Fruit fly (Drosophila melanogaster) whole organism, wandering third instar larva: ENCODE results near the gene CG6026.

Experiments used
- CG32264 ChIP-seq: fragments of 200-800 bp; sonication (Bioruptor generic); optimal IDR thresholded peaks from 2 replicates; lab custom pipeline; 2016; ENCODE audit warnings: missing biosample characterization, missing genetic modification characterization
- CG9705 ChIP-seq: fragments of 200-800 bp; sonication (Bioruptor generic); optimal IDR thresholded peaks from 2 replicates; lab custom pipeline; 2018; ENCODE audit warnings: missing biosample characterization, mild to moderate bottlenecking, missing genetic modification characterization
- Dif ChIP-seq: fragments of 200-275, 200-300 bp; sonication (Bioruptor generic); optimal IDR thresholded peaks from 2 replicates; lab custom pipeline; 2018; ENCODE audit warnings: missing biosample characterization, missing genetic modification characterization; ENCODE audit not compliant: partially characterized antibody
- GATAd ChIP-seq: sonication (Bioruptor generic); optimal IDR thresholded peaks from 2 replicates; lab custom pipeline; 2016; ENCODE audit warnings: missing biosample characterization, missing genetic modification characterization
- HLH106 ChIP-seq: fragments of 200-800 bp; optimal IDR thresholded peaks from 3 replicates; lab custom pipeline; 2019; ENCODE audit warnings: missing biosample characterization, mild to moderate bottlenecking, missing genetic modification characterization, moderate library complexity
- Hnf4 ChIP-seq: fragments of 200-800 bp; sonication (Bioruptor generic); optimal IDR thresholded peaks from 2 replicates; lab custom pipeline; 2016; ENCODE audit warnings: missing biosample characterization, mild to moderate bottlenecking, missing genetic modification characterization
- Hr78 ChIP-seq: fragments of >200 bp; optimal IDR thresholded peaks from 2 replicates; lab custom pipeline; 2017; ENCODE audit warnings: missing biosample characterization, missing genetic modification characterization
- Hr83 ChIP-seq: fragments of 200-300 bp; sonication (Bioruptor generic); optimal IDR thresholded peaks from 2 replicates; lab custom pipeline; 2016; ENCODE audit warnings: missing biosample characterization, mild to moderate bottlenecking, missing genetic modification characterization, moderate library complexity; ENCODE audit not compliant: poor library complexity, severe bottlenecking
- Mio ChIP-seq: sonication (Bioruptor generic); optimal IDR thresholded peaks from 2 replicates; lab custom pipeline; 2016; ENCODE audit warnings: missing biosample characterization, missing genetic modification characterization
- Myc ChIP-seq: fragments of >200 bp; optimal IDR thresholded peaks from 2 replicates; lab custom pipeline; 2017
- N ChIP-seq: fragments of >200 bp; optimal IDR thresholded peaks from 2 replicates; lab custom pipeline; 2018; ENCODE audit warnings: missing biosample characterization, missing external identifiers, missing genetic modification characterization
- OdsH ChIP-seq: fragments of 200-800 bp; sonication (Bioruptor generic); optimal IDR thresholded peaks from 2 replicates; lab custom pipeline; 2016; ENCODE audit warnings: missing biosample characterization, mild to moderate bottlenecking, missing genetic modification characterization
- Rel ChIP-seq, 2 experiments: fragments of 200-800 bp; sonication (Bioruptor generic) in 1 of 2; optimal IDR thresholded peaks; 2 replicates in 1 of 2; 3 replicates in 1 of 2; lab custom pipeline; 2016 to 2019; ENCODE audit warnings: mild to moderate bottlenecking in 2 of 2, missing biosample characterization in 2 of 2, missing genetic modification characterization in 2 of 2, moderate library complexity in 1 of 2
- Vsx2 ChIP-seq: fragments of 200-300, 225-300 bp; sonication (Bioruptor generic); optimal IDR thresholded peaks from 2 replicates; lab custom pipeline; 2018; ENCODE audit warnings: missing biosample characterization, missing genetic modification characterization; ENCODE audit not compliant: partially characterized antibody
- br ChIP-seq: fragments of 200-800 bp; sonication (Bioruptor generic); optimal IDR thresholded peaks from 2 replicates; lab custom pipeline; 2016; ENCODE audit warnings: missing biosample characterization, missing genetic modification characterization
- brk ChIP-seq: fragments of 200-800 bp; sonication (Bioruptor generic); optimal IDR thresholded peaks from 2 replicates; lab custom pipeline; 2016; ENCODE audit warnings: missing biosample characterization, mild to moderate bottlenecking, missing genetic modification characterization
- dl ChIP-seq, 2 experiments: fragments of 175-275, 200-275 bp in 1 of 2; fragments of 200-275 bp in 1 of 2; sonication (Bioruptor generic); optimal IDR thresholded peaks; lab custom pipeline; 2018; ENCODE audit warnings: mild to moderate bottlenecking in 2 of 2, missing biosample characterization in 2 of 2, missing genetic modification characterization in 2 of 2, moderate library complexity in 2 of 2; ENCODE audit not compliant: partially characterized antibody in 2 of 2, insufficient read depth in 1 of 2
- ey ChIP-seq: fragments of 200-800 bp; sonication (Bioruptor generic); optimal IDR thresholded peaks from 2 replicates; lab custom pipeline; 2016; ENCODE audit warnings: missing biosample characterization, missing genetic modification characterization
- foxo ChIP-seq, 2 experiments: fragments of 200-800 bp; sonication (Bioruptor generic); optimal IDR thresholded peaks; 2 replicates in 1 of 2; 3 replicates in 1 of 2; lab custom pipeline; 2016 to 2017; ENCODE audit warnings: missing biosample characterization in 2 of 2, missing genetic modification characterization in 2 of 2
- fru ChIP-seq: fragments of 200-800 bp; sonication (Bioruptor generic); optimal IDR thresholded peaks from 3 replicates; lab custom pipeline; 2016; ENCODE audit warnings: missing biosample characterization, mild to moderate bottlenecking, missing genetic modification characterization
- h ChIP-seq: fragments of 200-800 bp; sonication (Bioruptor generic); optimal IDR thresholded peaks from 3 replicates; lab custom pipeline; 2016; ENCODE audit warnings: missing biosample characterization, mild to moderate bottlenecking, missing genetic modification characterization
- lola ChIP-seq: fragments of >200 bp; optimal IDR thresholded peaks from 2 replicates; lab custom pipeline; 2017; ENCODE audit warnings: missing biosample characterization, missing genetic modification characterization
- psq ChIP-seq: fragments of 200-800 bp; sonication (Bioruptor generic); optimal IDR thresholded peaks from 3 replicates; lab custom pipeline; 2017; ENCODE audit warnings: missing biosample characterization, mild to moderate bottlenecking, missing genetic modification characterization, moderate library complexity
- rgr ChIP-seq: fragments of 200-800 bp; sonication (Bioruptor generic); optimal IDR thresholded peaks from 3 replicates; lab custom pipeline; 2016; ENCODE audit warnings: missing biosample characterization, mild to moderate bottlenecking, missing genetic modification characterization
- sv ChIP-seq: fragments of 200-800 bp; sonication (Bioruptor generic); optimal IDR thresholded peaks from 3 replicates; lab custom pipeline; 2016; ENCODE audit warnings: missing biosample characterization, missing genetic modification characterization
- woc ChIP-seq: sonication (Bioruptor generic); optimal IDR thresholded peaks from 2 replicates; lab custom pipeline; 2016; ENCODE audit warnings: missing biosample characterization, mild to moderate bottlenecking, missing genetic modification characterization

The CG6026 gene

DNA sequence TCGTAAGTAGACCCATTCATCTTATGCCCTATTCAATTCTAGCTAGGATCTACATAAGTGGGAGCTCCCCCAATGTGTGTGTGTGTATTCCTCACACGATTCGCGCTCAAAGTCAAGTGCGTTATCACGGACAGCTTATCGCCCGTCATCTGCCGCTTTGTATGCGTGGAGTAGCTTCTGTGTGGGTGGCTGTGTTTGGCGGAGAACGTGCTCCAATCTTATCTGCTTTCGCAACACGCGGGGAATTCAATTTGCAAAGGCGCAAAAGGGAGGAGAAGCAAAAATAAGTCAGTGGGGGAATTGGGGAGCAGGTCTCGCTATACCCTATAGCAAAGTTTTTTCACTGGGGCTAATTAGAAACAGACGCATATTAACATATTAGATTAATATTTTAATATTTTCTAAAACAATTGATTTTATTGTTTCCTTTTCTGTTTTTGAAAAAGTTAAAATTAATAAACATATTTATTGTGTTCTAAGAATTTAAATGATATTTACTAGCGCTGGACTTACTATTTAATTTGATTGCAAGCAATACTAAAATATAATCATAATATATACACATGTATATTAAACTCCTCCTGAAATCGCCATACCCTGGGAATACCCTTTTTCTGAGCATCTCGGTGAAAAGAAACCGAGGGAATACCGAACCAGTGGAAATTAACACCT lies 48.1 kb upstream of the CG6026 start (continued):
- TF ChIP-seq dl (GFP tag; optimal IDR thresholded peaks at IDR 0.05; lab: Kevin White, UChicago; ENCODE audit: insufficient read depth in 1 of 2, partially characterized antibody in 2 of 2) (no peak), Vsx2 (GFP tag; lab: Kevin White, UChicago) (no peak), Rel (GFP tag; optimal IDR thresholded peaks at IDR 0.05; lab: Kevin White, UChicago) (no peak), Rel (tag; optimal IDR thresholded peaks at IDR 0.05; lab: Kevin White, UChicago) (peak; percentile 96), Hnf4 (GFP tag; lab: Kevin White, UChicago) (peak; percentile 35), psq (GFP tag; lab: Kevin White, UChicago) (peak; percentile 92)

- TF ChIP-seq Hr83: no peak
- TF ChIP-seq Vsx2 (GFP tag; lab: Kevin White, UChicago): no peak
- TF ChIP-seq foxo (GFP tag; optimal IDR thresholded peaks at IDR 0.05; lab: Kevin White, UChicago): peak in 1 of 2 experiments; percentile 32
- TF ChIP-seq dl (GFP tag; optimal IDR thresholded peaks at IDR 0.05; lab: Kevin White, UChicago; ENCODE audit: insufficient read depth in 1 of 2, partially characterized antibody in 2 of 2): peak in 1 of 2 experiments; percentile 23
- TF ChIP-seq Rel (GFP tag; optimal IDR thresholded peaks at IDR 0.05; lab: Kevin White, UChicago): no peak
- peak; percentile 45 for TF ChIP-seq Rel (tag; optimal IDR thresholded peaks at IDR 0.05; lab: Kevin White, UChicago)
Observed at dm6 chr3R:18986089-18986887, 47.0 kb upstream of the CG6026 start.

DNA sequence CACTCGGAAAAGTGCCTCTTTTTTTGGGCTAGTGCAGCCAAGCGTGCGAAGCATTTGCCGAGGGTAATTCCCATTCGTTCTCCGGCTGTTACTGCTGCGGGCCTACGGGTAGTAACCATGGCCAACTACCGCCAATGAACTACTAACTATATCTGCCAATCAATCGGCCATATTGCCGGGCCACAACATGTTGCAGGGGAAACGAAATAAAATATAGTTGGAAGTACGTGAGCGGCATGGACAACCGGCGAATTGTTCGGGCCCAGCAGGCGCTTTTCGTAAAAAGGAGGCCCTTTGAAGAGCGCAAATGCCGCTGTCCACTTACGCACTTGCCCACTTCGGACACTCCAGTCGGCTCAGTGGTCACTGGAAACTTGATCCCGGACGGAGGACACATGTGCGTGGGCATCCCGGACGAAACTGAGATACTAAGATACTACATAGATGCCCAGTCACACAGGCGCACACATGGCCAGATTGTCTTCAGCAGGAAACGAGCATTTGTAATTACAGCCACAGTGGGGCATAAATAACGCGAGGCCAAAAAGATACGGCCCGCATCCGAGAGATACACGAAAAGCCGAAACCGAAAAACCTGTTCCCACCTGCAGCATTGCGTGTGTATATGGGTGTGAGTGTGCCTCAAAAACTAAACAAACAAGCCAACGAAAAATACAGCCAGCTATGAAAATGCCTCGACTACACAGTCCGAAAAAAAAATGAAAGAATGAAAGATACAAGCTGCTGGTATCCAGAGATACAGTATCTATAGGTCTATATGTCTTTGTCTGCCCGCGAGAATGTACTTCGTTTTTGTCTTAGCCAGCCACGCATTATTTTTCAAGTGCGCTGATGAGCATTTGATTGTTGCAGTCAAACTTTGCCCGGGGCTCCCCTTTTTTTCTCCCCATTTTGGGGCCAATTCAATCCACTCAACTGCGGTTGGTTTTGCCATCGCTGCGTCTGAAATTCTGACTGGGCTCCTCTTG lies 45.6 kb upstream of the CG6026 start:
- TF ChIP-seq psq (GFP tag; lab: Kevin White, UChicago): peak; percentile 19
- no peak for TF ChIP-seq lola (GFP tag; lab: Kevin White, UChicago)
- peak; percentile 10 for TF ChIP-seq OdsH (GFP tag; lab: Kevin White, UChicago)
- TF ChIP-seq Dif (GFP tag; lab: Kevin White, UChicago): peak; percentile 19
- no peak for TF ChIP-seq Hr78 (GFP tag; lab: Kevin White, UChicago)
- TF ChIP-seq foxo (GFP tag; optimal IDR thresholded peaks at IDR 0.05; lab: Kevin White, UChicago): peak in 1 of 2 experiments; percentile 15
- TF ChIP-seq Mio (GFP tag; lab: Kevin White, UChicago): no peak
- TF ChIP-seq fru (GFP tag; lab: Kevin White, UChicago): peak; percentile 34
- peak; percentile 1 for TF ChIP-seq woc (GFP tag; lab: Kevin White, UChicago)
- TF ChIP-seq Rel (GFP tag; optimal IDR thresholded peaks at IDR 0.05; lab: Kevin White, UChicago): no peak
- TF ChIP-seq Rel (tag; optimal IDR thresholded peaks at IDR 0.05; lab: Kevin White, UChicago): peak; percentile 90
- TF ChIP-seq h (GFP tag; lab: Kevin White, UChicago): peak; percentile 45
- TF ChIP-seq Vsx2 (GFP tag; lab: Kevin White, UChicago): no peak
- TF ChIP-seq CG9705 (GFP tag; lab: Kevin White, UChicago): no peak
- TF ChIP-seq rgr (GFP tag; lab: Kevin White, UChicago): peak; percentile 3
- TF ChIP-seq ey (GFP tag; lab: Kevin White, UChicago): peak; percentile 8
- peak; percentile 4 for TF ChIP-seq Hnf4 (GFP tag; lab: Kevin White, UChicago)
- TF ChIP-seq br (GFP tag; lab: Kevin White, UChicago): no peak

DNA sequence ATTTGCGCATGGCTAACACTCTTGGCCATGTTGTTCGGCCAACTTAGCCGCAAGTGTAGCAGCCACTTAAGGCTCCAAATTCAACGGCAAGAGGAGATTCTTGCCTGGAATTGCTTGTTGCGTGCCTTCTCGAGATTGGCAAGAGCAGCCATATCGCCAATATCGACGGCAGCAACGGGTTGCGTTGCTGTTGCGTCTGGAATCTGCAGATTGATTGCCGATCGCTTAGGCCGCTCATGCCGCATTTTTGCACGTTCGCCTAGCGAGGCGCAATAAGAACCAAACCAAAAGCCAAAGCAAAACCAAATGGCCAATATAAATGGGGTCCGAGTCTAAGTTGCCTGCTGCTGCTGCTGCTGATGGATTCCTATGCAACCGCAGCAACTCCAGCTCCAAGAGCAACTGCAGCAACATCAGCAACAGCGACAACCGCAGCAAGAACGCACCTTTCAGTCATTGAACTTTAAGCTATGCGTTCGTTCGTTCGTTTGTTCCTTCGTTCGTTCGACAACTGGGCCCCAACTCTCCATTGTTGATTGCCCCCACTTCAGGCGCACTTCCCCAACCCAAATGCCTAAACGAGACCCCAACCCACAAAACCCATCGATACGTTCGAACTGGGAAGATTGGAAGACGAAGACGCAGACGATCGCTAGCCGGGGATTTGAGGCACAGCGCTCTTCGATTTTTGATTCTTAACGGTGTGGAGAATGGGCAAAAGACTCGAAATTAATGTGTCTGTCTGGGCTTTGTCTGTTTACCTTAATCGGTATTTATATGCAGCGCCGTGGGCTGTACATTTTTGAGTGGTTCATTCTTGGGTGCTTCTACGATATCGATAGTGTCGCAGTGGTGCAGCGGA lies 44.1 kb upstream of the CG6026 start:
- no peak for TF ChIP-seq woc (GFP tag; lab: Kevin White, UChicago)
- TF ChIP-seq Myc (lab: Kevin White, UChicago): no peak
- TF ChIP-seq HLH106 (tag; lab: Kevin White, UChicago): no peak
- no peak for TF ChIP-seq CG32264 (GFP tag; lab: Kevin White, UChicago)
- TF ChIP-seq GATAd (GFP tag; lab: Kevin White, UChicago): no peak
- no peak for TF ChIP-seq sv (GFP tag; lab: Kevin White, UChicago)
- TF ChIP-seq Vsx2 (GFP tag; lab: Kevin White, UChicago): no peak
- TF ChIP-seq CG9705 (GFP tag; lab: Kevin White, UChicago): no peak
- TF ChIP-seq N: no peak
- no peak for TF ChIP-seq Mio (GFP tag; lab: Kevin White, UChicago)
- TF ChIP-seq brk: no peak
- TF ChIP-seq, all 38 proteins: peak for 0
